Fruit fly (Drosophila melanogaster) whole organism, prepupa: ENCODE measurements around the gene bigmax.

Experiments used
- CG10669 ChIP-seq: fragments of 200-800 bp; sonication (Bioruptor generic); optimal IDR thresholded peaks from 3 replicates; lab custom pipeline; 2018; ENCODE audit warnings: missing biosample characterization, mild to moderate bottlenecking, missing genetic modification characterization, moderate library complexity
- CG4318 ChIP-seq: fragments of 200-800 bp; sonication (Bioruptor generic); optimal IDR thresholded peaks from 3 replicates; lab custom pipeline; 2017; ENCODE audit warnings: missing biosample characterization, mild to moderate bottlenecking, missing genetic modification characterization
- CG6854 ChIP-seq: fragments of 200-800 bp; sonication (Bioruptor generic); optimal IDR thresholded peaks from 2 replicates; lab custom pipeline; 2017; ENCODE audit warnings: missing biosample characterization, mild to moderate bottlenecking, missing genetic modification characterization
- Lpt ChIP-seq: fragments of 200-800 bp; sonication (Bioruptor generic); optimal IDR thresholded peaks from 3 replicates; lab custom pipeline; 2016; ENCODE audit warnings: missing biosample characterization, missing genetic modification characterization
- acj6 ChIP-seq: fragments of 200-800 bp; sonication (Bioruptor generic); optimal IDR thresholded peaks from 3 replicates; lab custom pipeline; 2016; ENCODE audit warnings: missing biosample characterization, missing genetic modification characterization
- cyc ChIP-seq: fragments of 200-800 bp; sonication (Bioruptor generic); optimal IDR thresholded peaks from 3 replicates; lab custom pipeline; 2016; ENCODE audit warnings: missing biosample characterization, missing genetic modification characterization
- esn ChIP-seq: fragments of 200-800 bp; sonication (Bioruptor generic); optimal IDR thresholded peaks from 2 replicates; lab custom pipeline; 2016; ENCODE audit warnings: missing biosample characterization, mild to moderate bottlenecking, missing genetic modification characterization, moderate library complexity
- ss ChIP-seq, 2 experiments: fragments of 200-800 bp; sonication (Bioruptor generic); optimal IDR thresholded peaks; 2 replicates in 1 of 2; 3 replicates in 1 of 2; lab custom pipeline; 2017 to 2018; ENCODE audit warnings: mild to moderate bottlenecking in 2 of 2, missing biosample characterization in 2 of 2, missing genetic modification characterization in 2 of 2, moderate library complexity in 1 of 2
- topi ChIP-seq: fragments of 200-800 bp; sonication (Bioruptor generic); optimal IDR thresholded peaks from 3 replicates; lab custom pipeline; 2016; ENCODE audit warnings: missing biosample characterization, missing genetic modification characterization

DNA sequence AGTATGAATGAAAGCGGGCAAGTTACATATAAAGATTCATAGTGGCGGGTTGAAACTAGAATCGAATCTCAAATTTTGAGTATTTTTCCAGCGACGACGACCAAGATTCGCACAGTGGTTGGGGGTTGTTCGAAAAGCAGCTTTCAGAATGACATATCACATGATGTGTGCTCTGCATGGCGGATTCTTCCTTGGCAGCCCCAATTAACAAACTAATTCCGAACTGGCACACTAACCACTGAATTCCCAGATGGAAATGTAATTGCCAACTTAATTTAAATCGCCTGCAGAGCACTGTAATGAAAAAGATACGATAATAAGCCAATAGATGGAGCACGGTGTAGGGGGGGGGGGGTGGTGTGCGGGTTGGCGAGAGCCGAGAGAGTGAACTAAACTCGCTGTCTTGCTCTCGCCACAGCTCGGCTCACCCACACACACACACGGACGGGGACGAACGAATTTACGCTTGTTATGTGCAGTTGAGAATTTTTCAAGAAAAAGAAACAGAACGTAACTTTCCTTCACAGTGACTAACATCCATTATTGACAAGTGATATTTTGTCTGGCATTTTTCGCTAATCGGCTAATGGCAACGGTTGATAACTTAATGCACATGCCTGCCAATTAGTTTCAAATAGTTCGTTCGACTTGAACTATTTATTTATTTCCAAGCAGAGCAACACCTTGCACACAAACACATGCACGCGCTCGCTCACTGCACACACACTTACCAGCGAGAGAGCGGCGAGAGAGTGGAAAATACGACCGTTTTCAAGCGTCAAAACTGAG is 7.1 kb downstream of the bigmax start:
- TF ChIP-seq ss (GFP tag; optimal IDR thresholded peaks at IDR 0.05; lab: Kevin White, UChicago): peak; percentile 89 to 94
- TF ChIP-seq CG10669 (GFP tag; lab: Kevin White, UChicago): peak; percentile 98
- peak; percentile 95 for TF ChIP-seq Lpt
- peak; percentile 98 for TF ChIP-seq topi
- peak; percentile 98 for TF ChIP-seq CG4318 (GFP tag; lab: Kevin White, UChicago)
- peak; percentile 97 for TF ChIP-seq cyc (GFP tag; lab: Kevin White, UChicago)
- peak; percentile 98 for TF ChIP-seq esn (GFP tag; lab: Kevin White, UChicago)
- TF ChIP-seq acj6: peak; percentile 97
- TF ChIP-seq CG6854 (GFP tag; lab: Kevin White, UChicago): peak; percentile 90
